Worm (Caenorhabditis elegans): ENCODE data around the gene eat-17.
A peak's percentile ranks its signal among the peaks of the same experiment; 100 is the strongest.

eat-17 gene

DNA sequence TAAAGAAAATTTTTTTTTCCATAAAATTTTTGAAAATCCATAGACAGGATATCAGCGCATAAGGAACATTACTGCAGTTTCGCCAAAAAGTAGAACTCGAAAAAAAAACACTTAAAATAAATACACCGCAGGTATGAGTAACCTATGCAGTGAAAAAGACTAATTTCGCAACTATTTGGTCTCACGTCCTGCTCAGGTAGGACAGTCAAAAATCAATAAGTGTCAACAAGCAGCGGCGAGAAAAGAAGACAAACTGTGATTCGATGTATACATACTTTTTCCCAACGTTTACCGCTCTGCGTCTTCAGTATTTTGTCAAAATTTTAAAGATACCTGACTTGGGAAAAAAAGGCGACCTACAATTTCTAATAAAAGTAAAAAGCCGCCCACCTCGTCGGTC is 4.7 kb downstream of the eat-17 start:
- no peak for TF ChIP-seq nhr-48 (tag; optimal IDR thresholded peaks at IDR 0.05)
- TF ChIP-seq pha-4 (GFP tag; IDR thresholded peaks at IDR 0.05): no peak
- peak; percentile 61 for TF ChIP-seq pha-4 (tag; optimal IDR thresholded peaks at IDR 0.05)
- no peak for TF ChIP-seq hif-1 (tag; optimal IDR thresholded peaks at IDR 0.05)
- TF ChIP-seq mdl-1 (tag; optimal IDR thresholded peaks at IDR 0.05): no peak
- TF ChIP-seq zip-11 (GFP tag; IDR thresholded peaks at IDR 0.05): no peak
- TF ChIP-seq lin-39 (tag; optimal IDR thresholded peaks at IDR 0.05): no peak
- no peak for TF ChIP-seq hlh-30 (tag; optimal IDR thresholded peaks at IDR 0.05; ENCODE audit: insufficient read depth)

DNA sequence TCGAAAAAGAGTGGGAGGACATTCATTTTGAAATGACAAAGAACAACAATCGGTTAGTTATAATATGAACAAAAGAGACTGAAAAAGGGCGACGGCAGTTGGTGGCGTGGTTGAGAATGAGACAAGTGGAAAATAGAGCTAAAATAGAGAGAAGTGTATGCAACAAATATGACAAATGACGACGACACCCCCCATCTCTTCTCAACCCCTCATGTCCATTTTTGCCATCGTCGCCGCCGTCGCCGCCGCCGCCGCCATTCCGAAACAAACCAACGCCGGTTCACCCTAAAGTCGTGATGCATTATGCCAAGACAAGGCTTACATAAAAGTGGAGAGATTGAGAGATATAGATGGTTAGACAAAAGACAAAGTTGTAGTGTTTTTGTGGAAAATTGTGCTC is 7.4 kb downstream of the eat-17 start:
- TF ChIP-seq unc-62 (GFP tag; optimal IDR thresholded peaks at IDR 0.05 in 1 of 2): peak in 1 of 2 experiments; percentile 52
- TF ChIP-seq unc-62 (tag; optimal IDR thresholded peaks at IDR 0.05): no peak
- no peak for TF ChIP-seq ceh-44 (GFP tag; IDR thresholded peaks at IDR 0.05)
- peak; percentile 70 for TF ChIP-seq aha-1 (tag)
- no peak for TF ChIP-seq dmd-9 (GFP tag; IDR thresholded peaks at IDR 0.05)

DNA sequence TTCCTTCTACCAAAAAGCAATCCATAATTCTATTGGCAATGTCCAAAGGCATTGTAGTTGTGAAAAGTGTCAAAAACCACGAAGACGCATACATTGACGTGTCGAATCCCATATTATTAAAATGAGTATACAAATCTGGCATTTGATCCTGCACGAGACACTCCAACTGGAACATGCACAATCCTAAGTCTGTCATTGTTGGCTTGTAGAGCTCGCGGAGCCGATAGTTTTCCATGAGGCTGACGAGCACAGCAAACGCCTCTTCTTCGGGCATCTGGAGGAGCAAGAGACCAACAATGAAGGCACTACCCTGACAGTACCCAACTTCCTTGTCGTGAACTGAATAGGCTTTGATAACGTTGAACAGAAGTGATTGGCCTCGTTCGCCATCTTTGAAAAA is 10.0 kb downstream of the eat-17 start:
- TF ChIP-seq daf-8 (GFP tag; IDR thresholded peaks at IDR 0.05): no peak
- no peak for TF ChIP-seq hlh-30 (tag; optimal IDR thresholded peaks at IDR 0.05; ENCODE audit: insufficient read depth)
- TF ChIP-seq nhr-111 (GFP tag; optimal IDR thresholded peaks at IDR 0.05): no peak
- peak in 1 of 2 experiments; percentile 70 for TF ChIP-seq unc-62 (GFP tag; optimal IDR thresholded peaks at IDR 0.05 in 1 of 2)
- no peak for TF ChIP-seq unc-62 (tag; optimal IDR thresholded peaks at IDR 0.05)
- no peak for TF ChIP-seq zip-11 (GFP tag; IDR thresholded peaks at IDR 0.05)

DNA sequence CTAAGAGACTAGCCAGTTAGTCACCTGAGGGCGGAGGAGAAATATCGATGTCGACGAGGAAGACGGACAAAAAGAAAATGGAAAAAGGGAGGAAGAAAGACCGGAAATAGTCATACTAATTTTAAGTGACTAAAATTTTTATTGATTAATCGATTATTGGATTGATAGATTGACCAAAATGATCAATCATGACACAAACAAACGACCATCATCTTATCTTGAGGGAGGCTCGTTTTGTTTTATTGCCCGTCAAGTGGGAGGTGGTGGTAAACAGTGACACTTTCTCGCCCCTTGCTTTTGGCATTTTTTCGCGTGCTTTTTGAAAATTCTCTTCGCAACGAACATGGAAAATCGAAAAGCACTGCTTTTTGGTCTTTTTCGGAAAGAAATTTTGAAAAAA is 11.8 kb downstream of the eat-17 start:
- TF ChIP-seq tra-1 (GFP tag; IDR thresholded peaks at IDR 0.05): no peak
- TF ChIP-seq aha-1 (tag): peak; percentile 33
- TF ChIP-seq hlh-30 (tag; optimal IDR thresholded peaks at IDR 0.05; ENCODE audit: insufficient read depth): peak; percentile 71
- peak; percentile 69 for TF ChIP-seq dmd-6 (GFP tag; IDR thresholded peaks at IDR 0.05)
- TF ChIP-seq F49E8.2 (tag; optimal IDR thresholded peaks at IDR 0.05; ENCODE audit: borderline replicate concordance): no peak
- no peak for TF ChIP-seq R02D3.7 (tag; optimal IDR thresholded peaks at IDR 0.05)
- TF ChIP-seq nhr-76 (tag; optimal IDR thresholded peaks at IDR 0.05): no peak
- peak; percentile 59 for TF ChIP-seq ceh-28 (tag; optimal IDR thresholded peaks at IDR 0.05)
- peak; percentile 9 for TF ChIP-seq mep-1 (tag; optimal IDR thresholded peaks at IDR 0.05)
- TF ChIP-seq snpc-1.2 (GFP tag; IDR thresholded peaks at IDR 0.05): no peak
- peak; percentile 78 for TF ChIP-seq dve-1 (tag; optimal IDR thresholded peaks at IDR 0.05; ENCODE audit: insufficient read depth)
- peak; percentile 17; the same call in 1 of the 2 replicates for TF ChIP-seq ceh-20 (GFP tag; IDR thresholded peaks at IDR 0.05)
- no peak for TF ChIP-seq daf-16 (GFP tag; optimal IDR thresholded peaks at IDR 0.05)
- TF ChIP-seq daf-16 (tag; optimal IDR thresholded peaks at IDR 0.05): peak; percentile 93
- TF ChIP-seq nhr-28 (tag; optimal IDR thresholded peaks at IDR 0.05): peak; percentile 20
- TF ChIP-seq hlh-11 (tag; optimal IDR thresholded peaks at IDR 0.05): peak; percentile 53
- TF ChIP-seq php-3 (GFP tag; IDR thresholded peaks at IDR 0.05): peak; percentile 92
- no peak for TF ChIP-seq pha-4 (GFP tag; IDR thresholded peaks at IDR 0.05)
- peak; percentile 4 for TF ChIP-seq pha-4 (tag; optimal IDR thresholded peaks at IDR 0.05)
- TF ChIP-seq mdl-1 (tag; optimal IDR thresholded peaks at IDR 0.05): peak in 1 of 2 experiments; percentile 57

DNA sequence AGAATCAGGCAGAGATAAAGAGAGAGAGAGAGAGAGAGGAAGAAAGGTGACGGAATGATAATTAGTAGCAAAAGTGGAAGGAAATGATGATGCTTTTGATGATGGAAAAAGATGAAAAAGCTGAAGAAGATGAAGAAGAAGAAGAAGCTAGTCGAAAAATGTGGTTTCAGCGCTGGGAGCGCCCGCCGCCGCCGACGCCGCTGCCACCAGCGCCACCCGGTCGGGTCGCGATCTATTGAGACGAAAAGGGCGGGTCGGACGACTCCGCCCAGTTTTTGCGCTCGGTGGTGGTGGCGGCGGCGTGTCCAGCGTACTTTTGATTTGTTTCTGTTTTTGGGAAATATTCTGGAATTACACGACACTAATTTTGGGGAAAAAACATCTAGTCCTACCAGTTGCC is 13.2 kb downstream of the eat-17 start:
- TF ChIP-seq T20F7.1 (GFP tag; optimal IDR thresholded peaks at IDR 0.05) (no peak), attf-4 (tag; optimal IDR thresholded peaks at IDR 0.05) (no peak), egl-27 (tag; optimal IDR thresholded peaks at IDR 0.05) (no peak), set-16 (GFP tag; IDR thresholded peaks at IDR 0.05) (peak; percentile 97), tra-1 (GFP tag; IDR thresholded peaks at IDR 0.05) (0 out of 2 replicates have a peak, but pooled peaks have one; percentile 43), Y48G9A.11 (GFP tag; IDR thresholded peaks at IDR 0.05) (0 out of 2 replicates have a peak, but pooled peaks have one; percentile 35), ztf-11 (tag; optimal IDR thresholded peaks at IDR 0.05) (no peak), nhr-237 (tag; optimal IDR thresholded peaks at IDR 0.05) (no peak), unc-62 (GFP tag; optimal IDR thresholded peaks at IDR 0.05 in 1 of 2) (no peak), unc-62 (tag; optimal IDR thresholded peaks at IDR 0.05) (no peak), ceh-62 (tag; optimal IDR thresholded peaks at IDR 0.05) (no peak), egl-43 (GFP tag; IDR thresholded peaks at IDR 0.05) (0 out of 2 replicates have a peak, but pooled peaks have one; percentile 48), hlh-11 (tag; optimal IDR thresholded peaks at IDR 0.05) (peak; percentile 34), nhr-42 (GFP tag; IDR thresholded peaks at IDR 0.05) (no peak), mxl-3 (GFP tag; optimal IDR thresholded peaks at IDR 0.05) (peak; percentile 34)
